Fruit fly (Drosophila melanogaster): Measurements from ENCODE around the gene CG43707.
A peak's percentile ranks its signal among the peaks of the same experiment; 100 is the strongest.

The CG43707 gene

dm6 chr2L:3756831-3757351, at the start of gene CG43707:
CG43707 (plus strand) TSS chr2L:3757256.
- no peak for TF ChIP-seq jim (GFP tag; optimal IDR thresholded peaks at IDR 0.05)
- no peak for TF ChIP-seq Abd-B (GFP tag; optimal IDR thresholded peaks at IDR 0.05)
- no peak for TF ChIP-seq rgr (GFP tag; optimal IDR thresholded peaks at IDR 0.05)
- no peak for TF ChIP-seq Hr78 (GFP tag; optimal IDR thresholded peaks at IDR 0.05)
- TF ChIP-seq Rel (GFP tag; optimal IDR thresholded peaks at IDR 0.05): no peak
- TF ChIP-seq Rel (tag; optimal IDR thresholded peaks at IDR 0.05): no peak
- TF ChIP-seq br (GFP tag; optimal IDR thresholded peaks at IDR 0.05): no peak
- no peak for TF ChIP-seq Vsx2 (GFP tag; optimal IDR thresholded peaks at IDR 0.05; ENCODE audit: partially characterized antibody)
- no peak for TF ChIP-seq OdsH (GFP tag; optimal IDR thresholded peaks at IDR 0.05)
- no peak for TF ChIP-seq fru (GFP tag; optimal IDR thresholded peaks at IDR 0.05)
- no peak for TF ChIP-seq dsf (GFP tag; optimal IDR thresholded peaks at IDR 0.05; ENCODE audit: borderline replicate concordance)
- no peak for TF ChIP-seq Dfd (GFP tag; optimal IDR thresholded peaks at IDR 0.05)
- no peak for TF ChIP-seq CG9705 (GFP tag; optimal IDR thresholded peaks at IDR 0.05)
- no peak for TF ChIP-seq sv (GFP tag; optimal IDR thresholded peaks at IDR 0.05)
- no peak for TF ChIP-seq HLH106 (tag; optimal IDR thresholded peaks at IDR 0.05)

dm6 chr2L:3711665-3712064, 45.4 kb upstream of the CG43707 start, which contains the start of gene cutlet:
cutlet (minus strand) TSS chr2L:3711748.
- TF ChIP-seq Rel (GFP tag; optimal IDR thresholded peaks at IDR 0.05): no peak
- TF ChIP-seq Rel (tag; optimal IDR thresholded peaks at IDR 0.05): no peak
- TF ChIP-seq jim (GFP tag; optimal IDR thresholded peaks at IDR 0.05): no peak
- no peak for TF ChIP-seq dmrt93B (GFP tag; optimal IDR thresholded peaks at IDR 0.05)
- no peak for TF ChIP-seq tai (GFP tag; optimal IDR thresholded peaks at IDR 0.05)
- TF ChIP-seq GATAd (GFP tag; optimal IDR thresholded peaks at IDR 0.05): no peak
- no peak for TF ChIP-seq Abd-B (GFP tag; optimal IDR thresholded peaks at IDR 0.05)
- no peak for TF ChIP-seq Hr78 (GFP tag; optimal IDR thresholded peaks at IDR 0.05)
- no peak for TF ChIP-seq dl (GFP tag; optimal IDR thresholded peaks at IDR 0.05; ENCODE audit: insufficient read depth in 1 of 2, partially characterized antibody in 2 of 2)
- no peak for TF ChIP-seq woc (GFP tag; optimal IDR thresholded peaks at IDR 0.05)
- no peak for TF ChIP-seq lola (GFP tag; optimal IDR thresholded peaks at IDR 0.05)
- TF ChIP-seq HLH106 (tag; optimal IDR thresholded peaks at IDR 0.05): peak; percentile 28
- no peak for TF ChIP-seq psq (GFP tag; optimal IDR thresholded peaks at IDR 0.05)
- no peak for TF ChIP-seq brk (GFP tag; optimal IDR thresholded peaks at IDR 0.05)
- no peak for TF ChIP-seq sv (GFP tag; optimal IDR thresholded peaks at IDR 0.05)
- TF ChIP-seq Hnf4 (GFP tag; optimal IDR thresholded peaks at IDR 0.05): no peak
- peak in 1 of 2 experiments; percentile 16 for TF ChIP-seq foxo (GFP tag; optimal IDR thresholded peaks at IDR 0.05)
- no peak for TF ChIP-seq pan (optimal IDR thresholded peaks at IDR 0.05)
- no peak for TF ChIP-seq Sp1 (GFP tag; optimal IDR thresholded peaks at IDR 0.05)
- peak; percentile 10 for TF ChIP-seq h (GFP tag; optimal IDR thresholded peaks at IDR 0.05)
- TF ChIP-seq Jra (GFP tag; optimal IDR thresholded peaks at IDR 0.05): no peak
- no peak for TF ChIP-seq Myc (optimal IDR thresholded peaks at IDR 0.05)
- TF ChIP-seq rgr (GFP tag; optimal IDR thresholded peaks at IDR 0.05): peak; percentile 29
- no peak for TF ChIP-seq Mio (GFP tag; optimal IDR thresholded peaks at IDR 0.05)
- peak; percentile 41 for TF ChIP-seq Dif (GFP tag; optimal IDR thresholded peaks at IDR 0.05; ENCODE audit: partially characterized antibody)
- TF ChIP-seq Hr83 (GFP tag; optimal IDR thresholded peaks at IDR 0.05; ENCODE audit: poor library complexity, severe bottlenecking): no peak
- no peak for TF ChIP-seq OdsH (GFP tag; optimal IDR thresholded peaks at IDR 0.05)
- no peak for TF ChIP-seq fru (GFP tag; optimal IDR thresholded peaks at IDR 0.05)
- no peak for TF ChIP-seq sage (GFP tag; optimal IDR thresholded peaks at IDR 0.05)
- TF ChIP-seq N (GFP tag; optimal IDR thresholded peaks at IDR 0.05): no peak
- TF ChIP-seq Dfd (GFP tag; optimal IDR thresholded peaks at IDR 0.05): no peak
- no peak for TF ChIP-seq br (GFP tag; optimal IDR thresholded peaks at IDR 0.05)
- no peak for TF ChIP-seq dsf (GFP tag; optimal IDR thresholded peaks at IDR 0.05; ENCODE audit: borderline replicate concordance)
- TF ChIP-seq CG32264 (GFP tag; optimal IDR thresholded peaks at IDR 0.05): no peak
- TF ChIP-seq CG9705 (GFP tag; optimal IDR thresholded peaks at IDR 0.05): no peak
- TF ChIP-seq usp (GFP tag; optimal IDR thresholded peaks at IDR 0.05): no peak
- no peak for TF ChIP-seq Vsx2 (GFP tag; optimal IDR thresholded peaks at IDR 0.05; ENCODE audit: partially characterized antibody)
- TF ChIP-seq ey (GFP tag; optimal IDR thresholded peaks at IDR 0.05): no peak
